Worm (Caenorhabditis elegans): ENCODE data around the gene tiar-2.

DNA sequence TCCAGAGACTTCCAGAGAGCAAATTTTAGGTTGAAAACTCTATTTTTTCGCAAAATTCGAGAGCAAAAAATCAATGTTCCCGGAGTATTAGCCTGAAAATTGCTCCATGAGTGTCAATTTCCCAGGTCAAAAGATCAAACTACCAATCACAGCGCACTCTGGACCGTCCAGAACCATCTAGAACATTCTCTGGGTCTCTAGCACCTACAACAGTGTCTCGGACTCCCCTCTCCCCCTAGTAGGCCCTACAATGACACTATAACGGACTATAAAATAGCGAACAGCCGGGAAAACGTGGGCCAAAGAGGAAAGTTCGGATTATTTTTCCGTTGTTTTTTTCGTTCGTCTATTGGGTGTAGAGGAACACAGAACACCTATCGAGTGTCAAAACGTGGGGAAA is 30.9 kb downstream of the tiar-2 start:
- TF ChIP-seq W03F9.2 (tag; optimal IDR thresholded peaks at IDR 0.05): no peak
- no peak for TF ChIP-seq dao-5 (tag; optimal IDR thresholded peaks at IDR 0.05)

Measured in whole organism, L4/young adult.